Fruit fly (Drosophila melanogaster) Kc167 (cell line): ENCODE results near the gene CG9737.

Experiments used
- Myc ChIP-seq: fragments of >200 bp; optimal IDR thresholded peaks from 2 replicates; lab custom pipeline; 2017; ENCODE audit warnings: missing external identifiers
- Sin3A ChIP-seq: fragments of >200 bp; optimal IDR thresholded peaks from 2 replicates; lab custom pipeline; 2018; ENCODE audit warnings: missing external identifiers
- h ChIP-seq: fragments of >200 bp; optimal IDR thresholded peaks from 3 replicates; lab custom pipeline; 2018; ENCODE audit warnings: missing external identifiers
- insv ChIP-seq: fragments of >200 bp; optimal IDR thresholded peaks from 3 replicates; lab custom pipeline; 2018; ENCODE audit warnings: missing external identifiers
- psq ChIP-seq: fragments of >200 bp; optimal IDR thresholded peaks from 2 replicates; lab custom pipeline; 2017; ENCODE audit warnings: missing external identifiers
- ttk ChIP-seq: sonication (Bioruptor generic); optimal IDR thresholded peaks from 2 replicates; lab custom pipeline; 2017; ENCODE audit warnings: missing external identifiers

The CG9737 gene

dm6 chr3R:30268733-30269132, 25.6 kb upstream of the CG9737 start:
- no peak for TF ChIP-seq insv (lab: Kevin White, UChicago)
- no peak for TF ChIP-seq Myc (lab: Kevin White, UChicago)
- TF ChIP-seq psq (lab: Kevin White, UChicago) = no peak
- no peak for TF ChIP-seq ttk (lab: Kevin White, UChicago)
- no peak for TF ChIP-seq h (lab: Kevin White, UChicago)
- TF ChIP-seq Sin3A (lab: Kevin White, UChicago) = no peak

dm6 chr3R:30265420-30265819, 22.3 kb upstream of the CG9737 start:
- TF ChIP-seq Myc (lab: Kevin White, UChicago) = no peak

dm6 chr3R:30264671-30265282, 21.7 kb upstream of the CG9737 start:
- TF ChIP-seq insv (lab: Kevin White, UChicago) = no peak
- TF ChIP-seq ttk (lab: Kevin White, UChicago) = no peak
- TF ChIP-seq Sin3A (lab: Kevin White, UChicago) = no peak
- TF ChIP-seq h (lab: Kevin White, UChicago) = no peak
- no peak for TF ChIP-seq Myc (lab: Kevin White, UChicago)
- TF ChIP-seq psq (lab: Kevin White, UChicago) = no peak

- TF ChIP-seq insv (lab: Kevin White, UChicago) (no peak), h (lab: Kevin White, UChicago) (no peak), ttk (lab: Kevin White, UChicago) (no peak), Sin3A (lab: Kevin White, UChicago) (no peak), psq (lab: Kevin White, UChicago) (no peak), Myc (lab: Kevin White, UChicago) (no peak)
These were observed 20.6 kb upstream of the CG9737 start for dm6 chr3R:30263708-30264107.

dm6 chr3R:30261838-30262237, 18.7 kb upstream of the CG9737 start:
- TF ChIP-seq psq (lab: Kevin White, UChicago) = no peak
- no peak for TF ChIP-seq ttk (lab: Kevin White, UChicago)
- no peak for TF ChIP-seq Sin3A (lab: Kevin White, UChicago)
- TF ChIP-seq h (lab: Kevin White, UChicago) = no peak
- no peak for TF ChIP-seq insv (lab: Kevin White, UChicago)
- TF ChIP-seq Myc (lab: Kevin White, UChicago) = no peak

- TF ChIP-seq ttk (lab: Kevin White, UChicago) (no peak), Myc (lab: Kevin White, UChicago) (no peak), insv (lab: Kevin White, UChicago) (no peak), psq (lab: Kevin White, UChicago) (no peak), Sin3A (lab: Kevin White, UChicago) (no peak), h (lab: Kevin White, UChicago) (no peak)
These were observed 16.4 kb upstream of the CG9737 start for dm6 chr3R:30259561-30259960.

dm6 chr3R:30258991-30259351, 15.9 kb upstream of the CG9737 start:
- no peak for TF ChIP-seq Sin3A (lab: Kevin White, UChicago)
- no peak for TF ChIP-seq ttk (lab: Kevin White, UChicago)
- TF ChIP-seq h (lab: Kevin White, UChicago) = no peak
- TF ChIP-seq psq (lab: Kevin White, UChicago) = no peak
- TF ChIP-seq Myc (lab: Kevin White, UChicago) = no peak
- no peak for TF ChIP-seq insv (lab: Kevin White, UChicago)

- no peak for TF ChIP-seq Sin3A (lab: Kevin White, UChicago)
These were observed 15.3 kb upstream of the CG9737 start for dm6 chr3R:30258298-30258990.

dm6 chr3R:30257588-30257987, 14.5 kb upstream of the CG9737 start:
- no peak for TF ChIP-seq Myc (lab: Kevin White, UChicago)
- TF ChIP-seq h (lab: Kevin White, UChicago) = no peak
- no peak for TF ChIP-seq Sin3A (lab: Kevin White, UChicago)
- TF ChIP-seq insv (lab: Kevin White, UChicago) = no peak
- TF ChIP-seq ttk (lab: Kevin White, UChicago) = no peak

dm6 chr3R:30256233-30256632, 13.1 kb upstream of the CG9737 start:
- TF ChIP-seq h (lab: Kevin White, UChicago) (no peak), Myc (lab: Kevin White, UChicago) (no peak), insv (lab: Kevin White, UChicago) (no peak), psq (lab: Kevin White, UChicago) (no peak), ttk (lab: Kevin White, UChicago) (no peak), Sin3A (lab: Kevin White, UChicago) (no peak)

- no peak for TF ChIP-seq psq (lab: Kevin White, UChicago)
- no peak for TF ChIP-seq insv (lab: Kevin White, UChicago)
- no peak for TF ChIP-seq h (lab: Kevin White, UChicago)
- no peak for TF ChIP-seq Myc (lab: Kevin White, UChicago)
- no peak for TF ChIP-seq ttk (lab: Kevin White, UChicago)
- TF ChIP-seq Sin3A (lab: Kevin White, UChicago) = no peak
These were observed 12.4 kb upstream of the CG9737 start for dm6 chr3R:30255255-30256121.
